Fruit fly (Drosophila melanogaster): ENCODE results near the gene CG32270.

Gene CG32270

DNA sequence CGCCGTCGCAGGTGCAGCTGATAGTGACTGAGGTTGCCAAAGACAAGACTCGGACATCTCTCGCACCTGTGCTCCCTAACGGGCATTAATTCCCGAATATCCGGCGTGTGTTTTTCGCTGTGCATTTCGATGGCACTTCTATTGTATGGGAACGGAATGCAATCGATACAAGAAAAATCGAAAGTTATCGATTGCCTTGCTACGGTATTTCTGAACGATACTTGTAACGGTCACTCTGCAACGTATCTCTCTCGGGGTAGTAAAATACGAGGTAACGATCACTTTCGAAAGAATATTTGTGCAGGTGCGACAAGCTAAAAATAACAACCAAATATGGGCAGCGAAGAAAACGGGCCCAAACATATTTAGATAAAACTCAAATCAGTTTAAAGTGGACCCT, 43.8 kb downstream of the CG32270 start, which contains the start of gene CG32280 (continued):
- no peak for TF ChIP-seq CG32772 (GFP tag; IDR thresholded peaks at IDR 0.05)
- no peak for TF ChIP-seq Hr39 (optimal IDR thresholded peaks at IDR 0.05)
- 0 out of 2 replicates have a peak, but pooled peaks have one; percentile 19 for TF ChIP-seq sim (GFP tag; IDR thresholded peaks at IDR 0.05)
- no peak for TF ChIP-seq HLH3B (GFP tag; IDR thresholded peaks at IDR 0.05)
- TF ChIP-seq Lhr (GFP tag; optimal IDR thresholded peaks at IDR 0.05): no peak
- peak; percentile 20 for TF ChIP-seq B-H2 (GFP tag; optimal IDR thresholded peaks at IDR 0.05)
- no peak for TF ChIP-seq CG14050 (GFP tag; IDR thresholded peaks at IDR 0.05)
- TF ChIP-seq Atf6 (GFP tag; IDR thresholded peaks at IDR 0.05): peak; percentile 40; the same call in 1 of the 2 replicates
- TF ChIP-seq so (GFP tag; IDR thresholded peaks at IDR 0.05): 0 out of 3 replicates have a peak, but pooled peaks have one; percentile 32
- peak; percentile 73; the same call in 1 of the 3 replicates for TF ChIP-seq mld (GFP tag; IDR thresholded peaks at IDR 0.05; ENCODE audit: partially characterized antibody)
- peak; percentile 22 for TF ChIP-seq ems (GFP tag; optimal IDR thresholded peaks at IDR 0.05)
- TF ChIP-seq nmo (GFP tag; optimal IDR thresholded peaks at IDR 0.05): peak; percentile 38
- peak; percentile 35; the same call in 1 of the 3 replicates for TF ChIP-seq dysf (GFP tag; IDR thresholded peaks at IDR 0.05)
- TF ChIP-seq sd (tag; optimal IDR thresholded peaks at IDR 0.05): peak; percentile 82
- TF ChIP-seq CHES-1-like (GFP tag; optimal IDR thresholded peaks at IDR 0.05): no peak
- no peak for TF ChIP-seq run (tag; optimal IDR thresholded peaks at IDR 0.05)
- TF ChIP-seq caup (GFP tag; optimal IDR thresholded peaks at IDR 0.05; ENCODE audit: severe bottlenecking): peak; percentile 50
- peak; percentile 46; the same call in 1 of the 2 replicates for TF ChIP-seq CG14441 (GFP tag; IDR thresholded peaks at IDR 0.05)
- TF ChIP-seq CG18476 (GFP tag; optimal IDR thresholded peaks at IDR 0.05): no peak
- no peak for TF ChIP-seq lbe (GFP tag; optimal IDR thresholded peaks at IDR 0.05)
- no peak; the same call in 2 of the 3 replicates for TF ChIP-seq CG34422 (GFP tag; IDR thresholded peaks at IDR 0.05)
- TF ChIP-seq unc-4 (GFP tag; IDR thresholded peaks at IDR 0.05; ENCODE audit: partially characterized antibody): peak; percentile 90
- no peak for TF ChIP-seq CG12236 (GFP tag; optimal IDR thresholded peaks at IDR 0.05)
- TF ChIP-seq stc (GFP tag; IDR thresholded peaks at IDR 0.05): no peak
- TF ChIP-seq CG1024 (GFP tag; IDR thresholded peaks at IDR 0.05): no peak
- peak; percentile 31 for TF ChIP-seq zfh2 (GFP tag; optimal IDR thresholded peaks at IDR 0.05)
- no peak for TF ChIP-seq ap (GFP tag; IDR thresholded peaks at IDR 0.05)
- peak; percentile 38 for TF ChIP-seq Ets97D (GFP tag; optimal IDR thresholded peaks at IDR 0.05)
- TF ChIP-seq Opbp (GFP tag; IDR thresholded peaks at IDR 0.05; ENCODE audit: partially characterized antibody): peak; percentile 87; the same call in 2 of the 3 replicates
- TF ChIP-seq Vsx1 (GFP tag; optimal IDR thresholded peaks at IDR 0.05): no peak
- TF ChIP-seq cas (GFP tag; IDR thresholded peaks at IDR 0.05): no peak
- no peak for TF ChIP-seq ATbp (GFP tag; optimal IDR thresholded peaks at IDR 0.05)
- no peak for TF ChIP-seq fd64A (GFP tag; optimal IDR thresholded peaks at IDR 0.05)
- no peak for TF ChIP-seq tup (GFP tag; optimal IDR thresholded peaks at IDR 0.05)
- TF ChIP-seq CG9932 (GFP tag; IDR thresholded peaks at IDR 0.05): peak; percentile 63
- peak; percentile 1 for TF ChIP-seq az2 (GFP tag; optimal IDR thresholded peaks at IDR 0.05)
- no peak for TF ChIP-seq CG11560 (tag; IDR thresholded peaks at IDR 0.05)
- no peak for TF ChIP-seq trh (GFP tag; optimal IDR thresholded peaks at IDR 0.05)
- no peak for TF ChIP-seq CG2875 (GFP tag; optimal IDR thresholded peaks at IDR 0.05)
- TF ChIP-seq vvl (GFP tag; IDR thresholded peaks at IDR 0.05): peak; percentile 50
- TF ChIP-seq phol (tag; optimal IDR thresholded peaks at IDR 0.05): peak; percentile 29
- no peak for TF ChIP-seq CG2889 (GFP tag; IDR thresholded peaks at IDR 0.05)
- TF ChIP-seq CG14014 (GFP tag; IDR thresholded peaks at IDR 0.05): peak; percentile 16; the same call in 1 of the 2 replicates
- TF ChIP-seq CG4424 (GFP tag; optimal IDR thresholded peaks at IDR 0.05): peak; percentile 6
- no peak for TF ChIP-seq klu (GFP tag; IDR thresholded peaks at IDR 0.05)
- no peak for TF ChIP-seq CG18619 (GFP tag; optimal IDR thresholded peaks at IDR 0.05)
- TF ChIP-seq pb (GFP tag; optimal IDR thresholded peaks at IDR 0.05): peak; percentile 7
- TF ChIP-seq gce (GFP tag; IDR thresholded peaks at IDR 0.05): no peak
- no peak for TF ChIP-seq exex (tag; optimal IDR thresholded peaks at IDR 0.05)
- TF ChIP-seq Optix (GFP tag; IDR thresholded peaks at IDR 0.05): no peak
- TF ChIP-seq Sin3A (optimal IDR thresholded peaks at IDR 0.05): peak; percentile 41
- TF ChIP-seq bowl (GFP tag; IDR thresholded peaks at IDR 0.05): no peak
- no peak for TF ChIP-seq yki (optimal IDR thresholded peaks at IDR 0.05)
